Fruit fly (Drosophila melanogaster) whole organism, wandering third instar larva: Measurements from ENCODE around the gene CG32507.

Source experiments
- Abd-B ChIP-seq: fragments of >200 bp; optimal IDR thresholded peaks from 2 replicates; lab custom pipeline; 2017; ENCODE audit warnings: missing biosample characterization, missing genetic modification characterization
- lola ChIP-seq: fragments of >200 bp; optimal IDR thresholded peaks from 2 replicates; lab custom pipeline; 2017; ENCODE audit warnings: missing biosample characterization, missing genetic modification characterization

DNA sequence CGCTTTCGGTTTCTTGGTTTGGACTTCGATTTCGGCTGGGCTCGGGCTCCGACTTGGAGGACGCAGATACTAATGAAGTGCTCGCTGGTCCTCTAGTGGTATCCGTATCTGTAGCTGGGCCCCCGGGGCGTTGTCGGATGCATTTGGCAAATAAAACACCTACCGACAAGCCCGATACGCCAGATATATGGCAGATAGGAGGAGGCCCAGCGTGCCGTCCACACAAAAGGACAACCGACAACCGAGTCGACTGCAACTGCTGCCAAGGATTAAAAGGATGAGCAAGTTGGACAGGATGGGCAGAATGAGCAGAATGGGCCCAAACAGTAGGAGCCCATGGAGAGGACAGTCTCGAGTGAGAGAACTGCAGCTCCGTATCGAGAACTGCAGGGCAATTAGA, 41.4 kb downstream of the CG32507 start:
- no peak for TF ChIP-seq lola (GFP tag; lab: Kevin White, UChicago)
- no peak for TF ChIP-seq Abd-B (GFP tag; lab: Kevin White, UChicago)
